Fruit fly (Drosophila melanogaster) whole organism, pupa: ENCODE measurements around the gene CG17294.

Experiments used
- CG10348 ChIP-seq: fragments of 200-800 bp; sonication (Bioruptor generic); IDR thresholded peaks from 2 replicates; pipeline ENCODE4 v1.3.6; 2022; ENCODE audit warnings: missing biosample characterization, missing genetic modification characterization
- CG12605 ChIP-seq: fragments of 200-800 bp; sonication (Bioruptor generic); IDR thresholded peaks from 2 replicates; pipeline ENCODE4 v1.3.6; 2022; ENCODE audit warnings: missing biosample characterization, missing genetic modification characterization
- CG13204 ChIP-seq: fragments of 200-800 bp; sonication (Bioruptor generic); optimal IDR thresholded peaks from 2 replicates; lab custom pipeline; 2018; ENCODE audit warnings: missing biosample characterization, mild to moderate bottlenecking, missing genetic modification characterization, moderate library complexity
- CG14655 ChIP-seq: fragments of 200-800 bp; sonication (Bioruptor generic); optimal IDR thresholded peaks from 3 replicates; lab custom pipeline; 2017; ENCODE audit warnings: mild to moderate bottlenecking, missing biosample characterization, missing genetic modification reagents, missing genetic modification characterization
- CG15710 ChIP-seq: fragments of 200-800 bp; sonication (Bioruptor generic); optimal IDR thresholded peaks from 2 replicates; lab custom pipeline; 2018; ENCODE audit warnings: missing biosample characterization, mild to moderate bottlenecking, missing genetic modification characterization, moderate library complexity
- CG17806 ChIP-seq: fragments of 200-800 bp; sonication (Bioruptor generic); optimal IDR thresholded peaks from 2 replicates; lab custom pipeline; 2018; ENCODE audit warnings: missing biosample characterization, mild to moderate bottlenecking, missing genetic modification characterization, moderate library complexity
- CG32121 ChIP-seq: fragments of 200-800 bp; sonication (Bioruptor generic); IDR thresholded peaks from 2 replicates; pipeline ENCODE4 v1.3.6; 2022; ENCODE audit warnings: missing biosample characterization, missing genetic modification characterization
- CG34367 ChIP-seq: fragments of 200-800 bp; sonication (Bioruptor generic); optimal IDR thresholded peaks from 2 replicates; lab custom pipeline; 2018; ENCODE audit warnings: missing biosample characterization, mild to moderate bottlenecking, missing genetic modification characterization
- CG4496 ChIP-seq: fragments of 200-800 bp; sonication (Bioruptor generic); IDR thresholded peaks from 3 replicates; pipeline ENCODE4 v1.3.6; 2022; ENCODE audit warnings: missing biosample characterization, missing genetic modification characterization
- CG8159 ChIP-seq: fragments of 200-800 bp; sonication (Bioruptor generic); optimal IDR thresholded peaks from 3 replicates; lab custom pipeline; 2018; ENCODE audit warnings: missing biosample characterization, mild to moderate bottlenecking, missing genetic modification characterization, moderate library complexity
- CG8301 ChIP-seq: fragments of 200-800 bp; sonication (Bioruptor generic); optimal IDR thresholded peaks from 2 replicates; lab custom pipeline; 2018; ENCODE audit warnings: missing biosample characterization, mild to moderate bottlenecking, missing genetic modification characterization
- CG9948 ChIP-seq: fragments of 200-800 bp; sonication (Bioruptor generic); optimal IDR thresholded peaks from 2 replicates; lab custom pipeline; 2018; ENCODE audit warnings: missing biosample characterization, mild to moderate bottlenecking, missing genetic modification characterization, moderate library complexity
- D1 ChIP-seq: fragments of 200-800 bp; sonication (Bioruptor generic); optimal IDR thresholded peaks from 2 replicates; lab custom pipeline; 2018; ENCODE audit warnings: missing biosample characterization, mild to moderate bottlenecking, missing genetic modification characterization, moderate library complexity
- EcR ChIP-seq: fragments of 200-800 bp; sonication (Bioruptor generic); optimal IDR thresholded peaks from 3 replicates; lab custom pipeline; 2019; ENCODE audit warnings: missing biosample characterization, missing genetic modification characterization, mild to moderate bottlenecking, moderate library complexity, missing genetic modification reagents
- Ets98B ChIP-seq: fragments of 200-800 bp; sonication (Bioruptor generic); IDR thresholded peaks from 2 replicates; pipeline ENCODE4 v1.3.6; 2022; ENCODE audit warnings: missing biosample characterization, missing genetic modification characterization
- Pif1A ChIP-seq: fragments of 200-800 bp; sonication (Bioruptor generic); optimal IDR thresholded peaks from 3 replicates; lab custom pipeline; 2016; ENCODE audit warnings: missing biosample characterization, missing genetic modification characterization
- Pif1B ChIP-seq: fragments of 200-800 bp; sonication (Bioruptor generic); optimal IDR thresholded peaks from 3 replicates; lab custom pipeline; 2016; ENCODE audit warnings: missing biosample characterization, missing genetic modification characterization
- Snoo ChIP-seq: fragments of 200-800 bp; sonication (Bioruptor generic); optimal IDR thresholded peaks from 3 replicates; lab custom pipeline; 2017; ENCODE audit warnings: missing biosample characterization, mild to moderate bottlenecking, missing genetic modification characterization, inconsistent platforms
- fd96Ca ChIP-seq: fragments of 200-800 bp; sonication (Bioruptor generic); IDR thresholded peaks from 3 replicates; pipeline ENCODE4 v1.3.6; 2022; ENCODE audit warnings: missing biosample characterization, missing genetic modification characterization
- gl ChIP-seq: fragments of 200-800 bp; sonication (Bioruptor generic); optimal IDR thresholded peaks from 2 replicates; lab custom pipeline; 2018; ENCODE audit warnings: missing biosample characterization, mild to moderate bottlenecking, missing genetic modification characterization
- rn ChIP-seq: fragments of 200-800 bp; sonication (Bioruptor generic); IDR thresholded peaks from 2 replicates; pipeline ENCODE4 v1.3.6; 2022; ENCODE audit warnings: missing biosample characterization, missing genetic modification characterization

The CG17294 gene

dm6 chr2L:8392298-8392697 is 15.5 kb downstream of the CG17294 start, which contains the start of gene CG42820:
Gene CG42820, minus strand, starts transcription at chr2L:8392398.
- TF ChIP-seq CG14655 (GFP tag; lab: Kevin White, UChicago) (no peak), D1 (tag; lab: Kevin White, UChicago) (no peak), Pif1A (GFP tag; lab: Kevin White, UChicago) (no peak), gl (tag; lab: Kevin White, UChicago) (no peak), CG13204 (GFP tag; lab: Kevin White, UChicago) (no peak), CG8301 (tag; lab: Kevin White, UChicago) (no peak), CG8159 (tag; lab: Kevin White, UChicago) (no peak), CG17806 (tag; lab: Kevin White, UChicago) (no peak), CG32121 (GFP tag; lab: Robert Waterston, UW) (no peak), CG10348 (GFP tag; lab: Robert Waterston, UW) (no peak), CG4496 (GFP tag; lab: Robert Waterston, UW) (no peak), CG9948 (no peak), rn (GFP tag; lab: Robert Waterston, UW) (no peak), CG15710 (tag; lab: Kevin White, UChicago) (no peak), CG12605 (no peak)

DNA sequence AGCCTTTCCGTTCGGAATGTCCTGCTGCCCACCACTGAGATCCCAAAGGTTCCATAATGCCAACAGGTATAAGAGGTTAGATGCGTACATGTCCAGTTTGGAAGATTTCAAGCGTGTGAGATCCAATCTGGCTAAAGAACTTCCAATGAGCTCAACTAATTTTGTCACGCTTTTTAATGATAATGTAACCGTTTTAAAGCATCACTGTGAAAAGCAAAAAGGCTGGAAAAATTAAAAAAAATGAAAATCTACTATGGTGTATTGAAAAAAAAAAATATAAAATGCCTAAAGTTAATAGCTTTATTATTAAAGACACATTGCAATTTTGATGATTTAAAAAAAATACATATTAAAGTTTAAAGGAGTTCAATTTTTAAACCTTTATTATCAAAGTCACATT is 16.3 kb downstream of the CG17294 start, which contains the start of gene Acp29AB:
TSS of gene Acp29AB (minus strand) at position 101 of the 400 bp plus-strand sequence.
- TF ChIP-seq CG32121 (GFP tag; lab: Robert Waterston, UW) (no peak), CG34367 (tag; lab: Kevin White, UChicago) (no peak), Ets98B (GFP tag; lab: Robert Waterston, UW) (no peak), Pif1A (GFP tag; lab: Kevin White, UChicago) (no peak), CG10348 (GFP tag; lab: Robert Waterston, UW) (no peak), CG12605 (no peak)

DNA sequence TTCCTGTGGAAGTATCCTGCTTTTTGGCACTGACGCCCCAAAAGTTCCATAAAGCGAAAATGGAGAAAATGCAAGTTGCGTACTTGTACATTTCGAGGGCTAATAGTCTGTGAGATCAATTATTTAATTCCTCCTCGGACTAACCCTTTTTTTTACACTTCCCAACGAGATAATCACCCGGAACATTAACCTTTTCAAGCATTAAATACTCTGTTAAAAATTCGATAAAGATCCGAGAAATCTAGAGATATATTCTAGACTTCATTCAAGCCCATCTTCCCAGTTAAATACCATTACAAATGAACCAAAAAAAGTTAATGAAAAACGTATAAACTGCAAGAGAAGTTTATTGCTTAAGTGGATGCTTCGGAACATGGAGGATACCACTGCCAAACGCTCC is 17.3 kb downstream of the CG17294 start, which contains the start of gene lectin-29Ca:
TSS of gene lectin-29Ca (minus strand) at position 101 of the 400 bp plus-strand sequence.
- TF ChIP-seq CG14655 (GFP tag; lab: Kevin White, UChicago) (no peak), Pif1B (GFP tag; lab: Kevin White, UChicago) (no peak), Snoo (tag; lab: Kevin White, UChicago) (no peak), CG4496 (GFP tag; lab: Robert Waterston, UW) (no peak), CG12605 (no peak), Pif1A (GFP tag; lab: Kevin White, UChicago) (no peak), Ets98B (GFP tag; lab: Robert Waterston, UW) (no peak), CG8301 (tag; lab: Kevin White, UChicago) (no peak), gl (tag; lab: Kevin White, UChicago) (no peak), CG32121 (GFP tag; lab: Robert Waterston, UW) (no peak), CG13204 (GFP tag; lab: Kevin White, UChicago) (no peak), CG8159 (tag; lab: Kevin White, UChicago) (no peak)
- TF ChIP-seq, all 21 proteins: peak for 0

dm6 chr2L:8394840-8395239 is 18.0 kb downstream of the CG17294 start, which contains the start of gene Peritrophin-15b:
Gene Peritrophin-15b, minus strand, starts transcription at chr2L:8394940.
- TF ChIP-seq CG4496 (GFP tag; lab: Robert Waterston, UW) = no peak
- no peak for TF ChIP-seq CG8159 (tag; lab: Kevin White, UChicago)
- TF ChIP-seq fd96Ca (GFP tag; lab: Robert Waterston, UW) = no peak
- no peak for TF ChIP-seq CG14655 (GFP tag; lab: Kevin White, UChicago)
- TF ChIP-seq Snoo (tag; lab: Kevin White, UChicago) = no peak
- no peak for TF ChIP-seq gl (tag; lab: Kevin White, UChicago)

dm6 chr2L:8395996-8396699 is 19.3 kb downstream of the CG17294 start, which contains the start of the genes Peritrophin-15a and CG13385:
Gene Peritrophin-15a, minus strand, starts transcription at chr2L:8396096.
Gene CG13385, plus strand, starts transcription at chr2L:8396649.
- no peak for TF ChIP-seq CG4496 (GFP tag; lab: Robert Waterston, UW)

dm6 chr2L:8398721-8399120 is 21.9 kb downstream of the CG17294 start, which contains the start of gene CG13386:
Gene CG13386, plus strand, starts transcription at chr2L:8399021.
- TF ChIP-seq Pif1B (GFP tag; lab: Kevin White, UChicago) (no peak), CG12605 (no peak), CG10348 (GFP tag; lab: Robert Waterston, UW) (no peak), CG8301 (tag; lab: Kevin White, UChicago) (no peak), Ets98B (GFP tag; lab: Robert Waterston, UW) (no peak), EcR (GFP tag; lab: Kevin White, UChicago) (no peak), Snoo (tag; lab: Kevin White, UChicago) (no peak), Pif1A (GFP tag; lab: Kevin White, UChicago) (no peak), CG17806 (tag; lab: Kevin White, UChicago) (no peak), D1 (tag; lab: Kevin White, UChicago) (no peak), CG34367 (tag; lab: Kevin White, UChicago) (no peak), CG32121 (GFP tag; lab: Robert Waterston, UW) (no peak), CG14655 (GFP tag; lab: Kevin White, UChicago) (no peak)
